Worm (Caenorhabditis elegans) whole organism, L3 larva: ENCODE data around the gene dod-6.

Experiments used
- R02D3.7 ChIP-seq: fragments of 150-350 bp; optimal IDR thresholded peaks from 2 replicates; lab custom pipeline; 2014; ENCODE audit warnings: missing biosample characterization, missing genetic modification characterization
- ZK546.5 ChIP-seq: sonication (generic microtip); optimal IDR thresholded peaks from 2 replicates; lab custom pipeline; 2017; ENCODE audit warnings: missing biosample characterization, missing genetic modification characterization
- aly-2 ChIP-seq: fragments of 150-350 bp; optimal IDR thresholded peaks from 2 replicates; lab custom pipeline; 2014; ENCODE audit warnings: missing biosample characterization, missing genetic modification characterization
- ama-1 ChIP-seq: fragments of 150-350 bp; optimal IDR thresholded peaks from 2 replicates; lab custom pipeline; 2018
- ceh-16 ChIP-seq: sonication (generic microtip); optimal IDR thresholded peaks from 2 replicates; lab custom pipeline; 2017; ENCODE audit warnings: missing biosample characterization, missing genetic modification characterization
- ceh-28 ChIP-seq: fragments of 150-350 bp; optimal IDR thresholded peaks from 2 replicates; lab custom pipeline; 2014; ENCODE audit warnings: missing biosample characterization, missing genetic modification reagents, missing genetic modification characterization
- ceh-82 ChIP-seq: fragments of 150-350 bp; optimal IDR thresholded peaks from 2 replicates; lab custom pipeline; 2014; ENCODE audit warnings: missing biosample characterization, missing genetic modification characterization
- ceh-9 ChIP-seq: sonication (generic microtip); optimal IDR thresholded peaks from 2 replicates; lab custom pipeline; 2018; ENCODE audit warnings: missing biosample characterization, missing genetic modification characterization
- daf-12 ChIP-seq: fragments of 150-350 bp; optimal IDR thresholded peaks from 2 replicates; lab custom pipeline; 2014; ENCODE audit warnings: missing biosample characterization, missing genetic modification reagents, missing genetic modification characterization
- egl-27 ChIP-seq: sonication (generic microtip); optimal IDR thresholded peaks from 4 replicates; lab custom pipeline; 2017; ENCODE audit warnings: missing biosample characterization, missing genetic modification reagents, missing genetic modification characterization
- egl-5 ChIP-seq: fragments of 150-350 bp; optimal IDR thresholded peaks from 2 replicates; lab custom pipeline; 2017; ENCODE audit warnings: missing biosample characterization, missing genetic modification reagents, missing genetic modification characterization, inconsistent platforms
- elt-1 ChIP-seq: fragments of 150-350 bp; optimal IDR thresholded peaks from 2 replicates; lab custom pipeline; 2014; ENCODE audit warnings: missing biosample characterization, missing genetic modification characterization
- elt-2 ChIP-seq: sonication (generic microtip); optimal IDR thresholded peaks from 2 replicates; lab custom pipeline; 2016; ENCODE audit warnings: missing genetic modification reagents, mild to moderate bottlenecking, missing genetic modification characterization, missing compliant biosample characterization
- elt-3 ChIP-seq, 3 experiments: fragments of 150-350 bp in 1 of 3; sonication (generic microtip) in 2 of 3; optimal IDR thresholded peaks; 2 replicates in 2 of 3; 4 replicates in 1 of 3; lab custom pipeline; 2014 to 2017; ENCODE audit warnings: missing biosample characterization in 3 of 3, missing genetic modification characterization in 3 of 3
- eor-1 ChIP-seq, 2 experiments: fragments of 150-350 bp; optimal IDR thresholded peaks; 2 replicates each; lab custom pipeline; 2014 to 2018; ENCODE audit warnings: missing biosample characterization in 2 of 2, missing genetic modification characterization in 2 of 2
- fkh-10 ChIP-seq: sonication (generic microtip); optimal IDR thresholded peaks from 2 replicates; lab custom pipeline; 2017; ENCODE audit warnings: missing biosample characterization, missing genetic modification reagents, missing genetic modification characterization
- fkh-2 ChIP-seq: fragments of 150-350 bp; optimal IDR thresholded peaks from 2 replicates; lab custom pipeline; 2014; ENCODE audit warnings: missing biosample characterization, missing genetic modification reagents, missing genetic modification characterization
- fos-1 ChIP-seq: fragments of 150-350 bp; optimal IDR thresholded peaks from 2 replicates; lab custom pipeline; 2014; ENCODE audit warnings: missing biosample characterization, missing genetic modification characterization
- hmg-11 ChIP-seq: sonication (generic microtip); optimal IDR thresholded peaks from 2 replicates; lab custom pipeline; 2016; ENCODE audit warnings: missing genetic modification characterization, missing compliant biosample characterization
- jun-1 ChIP-seq: fragments of 150-350 bp; optimal IDR thresholded peaks from 2 replicates; lab custom pipeline; 2014; ENCODE audit warnings: missing biosample characterization, missing genetic modification reagents, missing genetic modification characterization
- lin-15B ChIP-seq: fragments of 150-350 bp; optimal IDR thresholded peaks from 2 replicates; lab custom pipeline; 2014; ENCODE audit warnings: missing biosample characterization, missing genetic modification characterization
- lin-39 ChIP-seq: fragments of 150-350 bp; optimal IDR thresholded peaks from 2 replicates; lab custom pipeline; 2018; ENCODE audit warnings: missing biosample characterization, missing genetic modification reagents, missing genetic modification characterization
- lsy-12 ChIP-seq: sonication (generic microtip); optimal IDR thresholded peaks from 2 replicates; lab custom pipeline; 2016; ENCODE audit warnings: mild to moderate bottlenecking, missing genetic modification characterization, missing compliant biosample characterization
- mdl-1 ChIP-seq: fragments of 150-350 bp; optimal IDR thresholded peaks from 2 replicates; lab custom pipeline; 2014; ENCODE audit warnings: missing biosample characterization, missing genetic modification characterization
- mml-1 ChIP-seq: fragments of 150-350 bp; sonication (generic microtip); optimal IDR thresholded peaks from 3 replicates; lab custom pipeline; 2014; ENCODE audit warnings: missing biosample characterization, missing genetic modification characterization
- nfya-1 ChIP-seq: sonication (generic microtip); optimal IDR thresholded peaks from 2 replicates; lab custom pipeline; 2017; ENCODE audit warnings: missing genetic modification characterization, mild to moderate bottlenecking, missing compliant biosample characterization, antibody characterized with exemption, moderate library complexity; ENCODE audit not compliant: insufficient read depth
- nhr-11 ChIP-seq: fragments of 150-350 bp; optimal IDR thresholded peaks from 2 replicates; lab custom pipeline; 2014; ENCODE audit warnings: missing biosample characterization, missing genetic modification characterization
- nhr-12 ChIP-seq: fragments of 150-350 bp; optimal IDR thresholded peaks from 2 replicates; lab custom pipeline; 2014; ENCODE audit warnings: missing biosample characterization, missing genetic modification characterization
- nhr-23 ChIP-seq: fragments of 150-350 bp; optimal IDR thresholded peaks from 2 replicates; lab custom pipeline; 2014; ENCODE audit warnings: missing biosample characterization, missing genetic modification reagents, missing genetic modification characterization
- nhr-237 ChIP-seq: fragments of 150-350 bp; optimal IDR thresholded peaks from 2 replicates; lab custom pipeline; 2014; ENCODE audit warnings: missing biosample characterization, missing genetic modification characterization
- nhr-25 ChIP-seq: sonication (generic microtip); optimal IDR thresholded peaks from 2 replicates; lab custom pipeline; 2017; ENCODE audit warnings: missing biosample characterization, missing genetic modification characterization
- nhr-28 ChIP-seq: fragments of 150-350 bp; optimal IDR thresholded peaks from 2 replicates; lab custom pipeline; 2014; ENCODE audit warnings: missing biosample characterization, missing genetic modification characterization
- nhr-43 ChIP-seq: sonication (generic microtip); optimal IDR thresholded peaks from 2 replicates; lab custom pipeline; 2016; ENCODE audit warnings: mild to moderate bottlenecking, missing genetic modification characterization, missing compliant biosample characterization; ENCODE audit not compliant: poor library complexity, severe bottlenecking
- nhr-67 ChIP-seq: fragments of 150-350 bp; optimal IDR thresholded peaks from 2 replicates; lab custom pipeline; 2014; ENCODE audit warnings: missing biosample characterization, missing genetic modification characterization
- nhr-76 ChIP-seq: fragments of 150-350 bp; sonication (generic microtip); optimal IDR thresholded peaks from 5 replicates; lab custom pipeline; 2014; ENCODE audit warnings: missing biosample characterization, missing genetic modification characterization
- nhr-77 ChIP-seq: fragments of 150-350 bp; optimal IDR thresholded peaks from 2 replicates; lab custom pipeline; 2014; ENCODE audit warnings: missing biosample characterization, missing genetic modification characterization
- pha-4 ChIP-seq: fragments of 150-350 bp; optimal IDR thresholded peaks from 2 replicates; lab custom pipeline; 2014; ENCODE audit warnings: missing biosample characterization, missing genetic modification reagents, missing genetic modification characterization
- pqm-1 ChIP-seq: fragments of 150-350 bp; optimal IDR thresholded peaks from 2 replicates; lab custom pipeline; 2017; ENCODE audit warnings: missing biosample characterization, missing genetic modification characterization, inconsistent platforms
- sea-2 ChIP-seq: fragments of 150-350 bp; sonication (generic microtip); optimal IDR thresholded peaks from 4 replicates; lab custom pipeline; 2014; ENCODE audit warnings: missing biosample characterization, missing genetic modification reagents, missing genetic modification characterization
- skn-1 ChIP-seq: fragments of 150-350 bp; optimal IDR thresholded peaks from 2 replicates; lab custom pipeline; 2014; ENCODE audit warnings: missing biosample characterization, missing genetic modification characterization
- snpc-4 ChIP-seq: fragments of 150-350 bp; optimal IDR thresholded peaks from 2 replicates; lab custom pipeline; 2014; ENCODE audit warnings: missing biosample characterization, missing genetic modification characterization
- tbx-2 ChIP-seq: sonication (generic microtip); optimal IDR thresholded peaks from 2 replicates; lab custom pipeline; 2016; ENCODE audit warnings: mild to moderate bottlenecking, missing genetic modification characterization, missing compliant biosample characterization
- unc-39 ChIP-seq: sonication (generic microtip); optimal IDR thresholded peaks from 4 replicates; lab custom pipeline; 2017; ENCODE audit warnings: missing biosample characterization, missing genetic modification characterization
- unc-62 ChIP-seq: fragments of 150-350 bp; sonication (generic microtip); optimal IDR thresholded peaks from 4 replicates; lab custom pipeline; 2014; ENCODE audit warnings: missing biosample characterization, missing genetic modification reagents, missing genetic modification characterization
- zag-1 ChIP-seq: fragments of 150-350 bp; optimal IDR thresholded peaks from 2 replicates; lab custom pipeline; 2014; ENCODE audit warnings: missing biosample characterization, missing genetic modification characterization
- ztf-11 ChIP-seq: fragments of 150-350 bp; optimal IDR thresholded peaks from 2 replicates; lab custom pipeline; 2014; ENCODE audit warnings: missing biosample characterization, missing genetic modification characterization
- ztf-4 ChIP-seq: fragments of 150-350 bp; optimal IDR thresholded peaks from 2 replicates; lab custom pipeline; 2014; ENCODE audit warnings: missing biosample characterization, missing genetic modification characterization

dod-6 gene

DNA sequence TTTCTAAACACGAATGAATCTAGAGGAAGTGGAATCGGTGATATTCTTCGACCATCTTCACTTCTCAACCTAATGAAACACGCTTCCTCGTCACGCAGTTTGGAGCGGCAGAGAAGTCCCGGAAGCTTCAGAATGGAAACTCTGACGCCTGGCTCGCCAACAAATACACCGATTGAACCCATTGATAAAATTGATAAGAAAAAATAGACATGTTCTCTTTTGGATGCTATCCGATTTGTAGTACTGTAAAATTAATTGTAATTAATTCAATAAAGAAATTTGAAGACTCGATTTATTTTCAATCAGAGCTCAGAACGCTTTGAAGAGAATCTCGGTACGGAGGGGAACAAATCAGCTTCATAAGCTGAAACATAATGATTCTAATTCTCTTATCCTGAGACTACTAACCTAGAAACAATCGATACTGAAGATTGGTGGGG lies 17.0 kb downstream of the dod-6 start (continued):
- TF ChIP-seq nfya-1 (tag; lab: Kevin White, UChicago) = no peak
- TF ChIP-seq skn-1 (tag; lab: Kevin White, UChicago) = no peak
- peak; percentile 35 for TF ChIP-seq pha-4

DNA sequence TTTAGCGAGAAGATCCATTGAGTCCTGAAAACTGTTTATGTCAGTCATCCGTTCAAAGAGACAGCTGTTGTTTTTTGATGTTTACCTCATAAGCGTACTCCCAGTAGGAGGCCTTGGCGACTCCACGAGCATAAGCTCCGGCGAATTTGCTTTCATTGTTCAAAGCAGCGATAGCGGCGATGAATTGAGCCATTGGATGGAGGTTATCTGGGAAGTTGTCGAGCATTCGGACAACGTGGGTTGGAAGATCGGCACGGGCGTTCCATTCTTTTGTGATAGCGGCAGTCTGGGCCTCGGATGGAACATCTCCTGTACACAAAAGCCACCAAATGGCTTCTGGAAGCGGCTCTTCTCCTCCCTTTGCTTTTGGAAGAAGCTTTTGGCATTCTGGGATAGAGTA lies 18.4 kb downstream of the dod-6 start:
- TF ChIP-seq ztf-4 (no peak), ama-1 (lab: Kevin White, UChicago) (peak; percentile 76), nhr-43 (tag; lab: Kevin White, UChicago) (peak; percentile 33)

DNA sequence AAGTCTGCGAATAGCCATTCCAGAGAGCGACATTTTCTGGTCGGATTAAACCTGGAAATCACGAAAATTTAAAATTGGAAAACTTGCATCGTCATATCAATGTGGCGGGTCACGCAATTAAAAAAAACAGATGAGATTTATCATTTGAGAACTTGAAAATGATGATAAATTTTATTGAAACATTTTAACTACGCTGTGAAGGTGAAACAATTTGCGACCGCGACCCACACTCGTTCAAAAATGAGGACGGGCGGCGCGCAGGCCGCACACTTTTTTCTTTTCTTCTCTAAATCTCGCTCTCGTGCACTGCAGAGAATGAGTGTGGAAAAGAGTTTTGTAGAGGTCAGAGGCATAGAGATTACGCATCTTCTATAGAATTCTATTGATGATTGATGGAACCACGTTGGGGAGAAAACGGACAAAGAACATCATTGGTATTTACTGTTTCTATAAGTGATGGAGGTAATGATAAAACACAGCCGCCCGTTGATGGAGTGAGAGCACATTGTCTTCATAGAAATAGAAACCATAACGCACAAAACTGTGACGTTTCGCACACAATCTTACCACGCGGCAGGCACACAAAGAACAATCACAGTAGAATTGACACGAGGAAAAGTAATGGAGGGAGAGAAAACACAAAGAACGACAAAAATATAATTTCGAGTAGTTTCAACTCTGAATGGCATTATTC lies 19.2 kb downstream of the dod-6 start, which contains the start of gene cts-1:
cts-1 (minus strand) TSS at position 51 of the 694 bp plus-strand sequence.
- TF ChIP-seq daf-12 (tag; lab: Kevin White, UChicago) (no peak), elt-1 (tag; lab: Kevin White, UChicago) (peak; percentile 67), ztf-11 (tag; lab: Kevin White, UChicago) (no peak), ceh-28 (tag; lab: Kevin White, UChicago) (peak; percentile 71), elt-3 (tag; optimal IDR thresholded peaks at IDR 0.05; lab: Kevin White, UChicago) (peak in 1 of 3 experiments; percentile 70), R02D3.7 (tag; lab: Kevin White, UChicago) (peak; percentile 50), ceh-82 (tag; lab: Kevin White, UChicago) (no peak), aly-2 (tag; lab: Kevin White, UChicago) (no peak), unc-39 (no peak), fos-1 (tag; lab: Kevin White, UChicago) (peak; percentile 73), fkh-10 (no peak), nhr-67 (no peak), lsy-12 (peak; percentile 79), ceh-16 (tag; lab: Kevin White, UChicago) (no peak), nhr-12 (tag; lab: Kevin White, UChicago) (no peak), nhr-25 (peak; percentile 91), mdl-1 (tag; lab: Kevin White, UChicago) (peak; percentile 53), nhr-11 (tag; lab: Kevin White, UChicago) (peak; percentile 11), egl-5 (tag; lab: Kevin White, UChicago) (no peak), mml-1 (tag; lab: Kevin White, UChicago) (no peak), nhr-23 (tag; lab: Kevin White, UChicago) (peak; percentile 86), sea-2 (GFP tag; lab: Kevin White, UChicago) (no peak), jun-1 (peak; percentile 86), lin-39 (tag; lab: Kevin White, UChicago) (peak; percentile 87), nhr-28 (tag; lab: Kevin White, UChicago) (no peak), elt-2 (tag; lab: Kevin White, UChicago) (peak; percentile 93), ama-1 (lab: Kevin White, UChicago) (peak; percentile 44), nfya-1 (tag; lab: Kevin White, UChicago) (peak; percentile 86), pqm-1 (peak; percentile 83), pha-4 (peak; percentile 90), nhr-76 (tag; lab: Kevin White, UChicago) (peak; percentile 33), egl-27 (peak; percentile 77), ztf-4 (no peak), snpc-4 (tag; lab: Kevin White, UChicago) (peak; percentile 38), unc-62 (peak; percentile 36), nhr-43 (tag; lab: Kevin White, UChicago) (peak; percentile 36), ceh-9 (tag; lab: Kevin White, UChicago) (no peak), nhr-77 (no peak), tbx-2 (tag; lab: Kevin White, UChicago) (peak; percentile 43), fkh-2 (tag; lab: Kevin White, UChicago) (no peak), eor-1 (tag; optimal IDR thresholded peaks at IDR 0.05; lab: Kevin White, UChicago) (no peak), lin-15B (tag; lab: Kevin White, UChicago) (peak; percentile 92), nhr-237 (no peak), ZK546.5 (tag; lab: Kevin White, UChicago) (no peak), skn-1 (tag; lab: Kevin White, UChicago) (no peak), zag-1 (tag; lab: Kevin White, UChicago) (no peak), hmg-11 (tag; lab: Kevin White, UChicago) (peak; percentile 29)
